Fruit fly (Drosophila melanogaster): ENCODE measurements around the gene CG1116.

Gene CG1116

dm6 chr3R:5263311-5264250, 44.1 kb downstream of the CG1116 start (continued):
- TF ChIP-seq CG15073 (GFP tag; optimal IDR thresholded peaks at IDR 0.05) (no peak), zf30C (GFP tag; optimal IDR thresholded peaks at IDR 0.05) (peak; percentile 92), CG4404 (GFP tag; IDR thresholded peaks at IDR 0.05) (peak; percentile 61), CG3995 (GFP tag; optimal IDR thresholded peaks at IDR 0.05) (no peak), CG5180 (GFP tag; optimal IDR thresholded peaks at IDR 0.05) (peak; percentile 57), Atf-2 (GFP tag; optimal IDR thresholded peaks at IDR 0.05) (no peak), NfI (GFP tag; optimal IDR thresholded peaks at IDR 0.05) (peak; percentile 80), MBD-R2 (GFP tag; IDR thresholded peaks at IDR 0.05) (peak; percentile 36; the same call in 1 of the 2 replicates), CG12071 (GFP tag; optimal IDR thresholded peaks at IDR 0.05) (peak; percentile 55), CG8944 (GFP tag; optimal IDR thresholded peaks at IDR 0.05) (peak; percentile 46), CG18764 (GFP tag; optimal IDR thresholded peaks at IDR 0.05) (peak; percentile 53), CG8359 (GFP tag; optimal IDR thresholded peaks at IDR 0.05; ENCODE audit: borderline replicate concordance) (peak; percentile 78), Ptx1 (GFP tag; IDR thresholded peaks at IDR 0.05) (peak; percentile 83), CG15479 (GFP tag; optimal IDR thresholded peaks at IDR 0.05) (peak; percentile 74), CG8765 (GFP tag; IDR thresholded peaks at IDR 0.05) (no peak), dysf (GFP tag; IDR thresholded peaks at IDR 0.05) (peak; percentile 77), Mad (GFP tag; optimal IDR thresholded peaks at IDR 0.05) (no peak), Ets97D (GFP tag; optimal IDR thresholded peaks at IDR 0.05) (no peak), sqz (GFP tag; optimal IDR thresholded peaks at IDR 0.05) (peak; percentile 80), al (GFP tag; IDR thresholded peaks at IDR 0.05) (peak; percentile 79), fru (optimal IDR thresholded peaks at IDR 0.05) (no peak), CHES-1-like (GFP tag; optimal IDR thresholded peaks at IDR 0.05) (no peak), H15 (GFP tag; IDR thresholded peaks at IDR 0.05) (peak; percentile 53; the same call in 1 of the 3 replicates), Hr39 (optimal IDR thresholded peaks at IDR 0.05) (no peak), ro (GFP tag; IDR thresholded peaks at IDR 0.05) (no peak; the same call in 1 of the 2 replicates), sisA (GFP tag; IDR thresholded peaks at IDR 0.05) (peak; percentile 67; the same call in 1 of the 2 replicates), CG10209 (GFP tag; optimal IDR thresholded peaks at IDR 0.05) (peak; percentile 91), CG3065 (GFP tag; optimal IDR thresholded peaks at IDR 0.05) (peak; percentile 35), ttk (GFP tag; IDR thresholded peaks at IDR 0.05) (peak; percentile 70), Meics (GFP tag; optimal IDR thresholded peaks at IDR 0.05) (peak; percentile 90), CG2678 (tag; optimal IDR thresholded peaks at IDR 0.05) (peak; percentile 94), gsb (GFP tag; IDR thresholded peaks at IDR 0.05) (peak; percentile 63; the same call in 1 of the 2 replicates), TFAM (GFP tag; optimal IDR thresholded peaks at IDR 0.05) (no peak), CG3726 (GFP tag; IDR thresholded peaks at IDR 0.05) (0 out of 3 replicates have a peak, but pooled peaks have one; percentile 64), aop (GFP tag; IDR thresholded peaks at IDR 0.05) (no peak), CG17385 (GFP tag; optimal IDR thresholded peaks at IDR 0.05) (peak; percentile 87), fd96Cb (tag; optimal IDR thresholded peaks at IDR 0.05) (peak; percentile 86), Scr (GFP tag; IDR thresholded peaks at IDR 0.05; ENCODE audit: partially characterized antibody) (no peak), dpn (GFP tag; optimal IDR thresholded peaks at IDR 0.05) (peak; percentile 11 to 82), CG7786 (GFP tag; optimal IDR thresholded peaks at IDR 0.05) (peak; percentile 2), Nf-YB (GFP tag; optimal IDR thresholded peaks at IDR 0.05) (peak; percentile 71), CG4820 (GFP tag; optimal IDR thresholded peaks at IDR 0.05) (peak; percentile 76), cwo (GFP tag; optimal IDR thresholded peaks at IDR 0.05) (peak; percentile 97), CG9817 (tag; optimal IDR thresholded peaks at IDR 0.05) (peak; percentile 85), CG12104 (GFP tag; optimal IDR thresholded peaks at IDR 0.05) (peak; percentile 80), pfk (GFP tag; optimal IDR thresholded peaks at IDR 0.05) (no peak), en (GFP tag; optimal IDR thresholded peaks at IDR 0.05) (no peak), CG13296 (GFP tag; optimal IDR thresholded peaks at IDR 0.05) (peak; percentile 93), Sry-β (GFP tag; optimal IDR thresholded peaks at IDR 0.05) (no peak)
